Worm (Caenorhabditis elegans) whole organism, L1 larva: Measurements from ENCODE around the gene mtr-4.

Experiments used
- C04F5.9 ChIP-seq: sonication (generic microtip); optimal IDR thresholded peaks from 2 replicates; lab custom pipeline; 2016; ENCODE audit warnings: missing genetic modification characterization, missing compliant biosample characterization
- C34B4.2 ChIP-seq: sonication (generic microtip); optimal IDR thresholded peaks from 2 replicates; lab custom pipeline; 2017; ENCODE audit warnings: mild to moderate bottlenecking, missing genetic modification characterization, missing compliant biosample characterization
- alr-1 ChIP-seq: fragments of 200-800 bp; sonication (Bioruptor generic); optimal IDR thresholded peaks from 2 replicates; lab custom pipeline; 2018; ENCODE audit warnings: borderline replicate concordance, mild to moderate bottlenecking, missing genetic modification characterization, missing compliant biosample characterization
- blmp-1 ChIP-seq: fragments of 150-350 bp; optimal IDR thresholded peaks from 2 replicates; lab custom pipeline; 2014; ENCODE audit warnings: missing biosample characterization, missing genetic modification characterization
- ceh-8 ChIP-seq: fragments of 200-800 bp; sonication (Bioruptor generic); optimal IDR thresholded peaks from 2 replicates; lab custom pipeline; 2018; ENCODE audit warnings: mild to moderate bottlenecking, missing genetic modification characterization, moderate library complexity, missing compliant biosample characterization
- ceh-82 ChIP-seq, 3 experiments: fragments of 150-350 bp in 1 of 3; sonication (generic microtip) in 2 of 3; optimal IDR thresholded peaks; 2 replicates each; lab custom pipeline; 2014 to 2017; ENCODE audit warnings: missing biosample characterization in 3 of 3, missing genetic modification characterization in 3 of 3
- ceh-88 ChIP-seq: fragments of 200-800 bp; sonication (Bioruptor generic); IDR thresholded peaks from 2 replicates; pipeline ENCODE4 v1.3.6; 2022; ENCODE audit warnings: missing genetic modification characterization, missing compliant biosample characterization
- ces-1 ChIP-seq: fragments of 150-350 bp; optimal IDR thresholded peaks from 2 replicates; lab custom pipeline; 2014; ENCODE audit warnings: missing biosample characterization, missing genetic modification reagents, missing genetic modification characterization
- dsc-1 ChIP-seq: sonication (generic microtip); optimal IDR thresholded peaks from 2 replicates; lab custom pipeline; 2016; ENCODE audit warnings: mild to moderate bottlenecking, missing genetic modification characterization, missing compliant biosample characterization
- efl-1 ChIP-seq, 4 experiments: fragments of 150-350 bp; optimal IDR thresholded peaks in 3 of 4; peaks in 1 of 4; 1 replicate in 1 of 4; 2 replicates in 3 of 4; lab custom pipeline; 2014; ENCODE audit warnings: missing biosample characterization in 2 of 4, missing genetic modification characterization in 2 of 4, missing genetic modification reagents in 2 of 4
- efl-3 ChIP-seq: fragments of 200-800 bp; sonication (Bioruptor generic); optimal IDR thresholded peaks from 2 replicates; lab custom pipeline; 2018; ENCODE audit warnings: mild to moderate bottlenecking, missing genetic modification characterization, missing compliant biosample characterization
- egl-27 ChIP-seq, 2 experiments: fragments of 150-350 bp in 1 of 2; sonication (generic microtip); optimal IDR thresholded peaks; 3 replicates each; lab custom pipeline; 2017 to 2018; ENCODE audit warnings: missing biosample characterization in 2 of 2, missing genetic modification characterization in 2 of 2, missing genetic modification reagents in 2 of 2
- elt-2 ChIP-seq: sonication (generic microtip); optimal IDR thresholded peaks from 2 replicates; lab custom pipeline; 2016; ENCODE audit warnings: missing genetic modification characterization, mild to moderate bottlenecking, inconsistent platforms, missing compliant biosample characterization, missing genetic modification reagents
- ets-5 ChIP-seq: fragments of 200-800 bp; sonication (Bioruptor generic); IDR thresholded peaks from 2 replicates; pipeline ENCODE4 v1.3.6; 2022; ENCODE audit warnings: missing genetic modification characterization, missing compliant biosample characterization
- fkh-10 ChIP-seq: sonication (generic microtip); optimal IDR thresholded peaks from 2 replicates; lab custom pipeline; 2017; ENCODE audit warnings: missing biosample characterization, missing genetic modification reagents, missing genetic modification characterization
- fkh-8 ChIP-seq: sonication (generic microtip); optimal IDR thresholded peaks from 2 replicates; lab custom pipeline; 2016; ENCODE audit warnings: mild to moderate bottlenecking, missing genetic modification characterization, missing compliant biosample characterization
- grh-1 ChIP-seq: fragments of 200-800 bp; sonication (Bioruptor generic); IDR thresholded peaks from 2 replicates; pipeline ENCODE4 v1.3.6; 2022; ENCODE audit warnings: missing genetic modification reagents, missing genetic modification characterization, missing compliant biosample characterization
- hlh-4 ChIP-seq: sonication (generic microtip); optimal IDR thresholded peaks from 2 replicates; lab custom pipeline; 2016; ENCODE audit warnings: mild to moderate bottlenecking, missing genetic modification characterization, missing compliant biosample characterization
- hpl-2 ChIP-seq: fragments of 150-350 bp; optimal IDR thresholded peaks from 2 replicates; lab custom pipeline; 2014; ENCODE audit warnings: missing biosample characterization, missing genetic modification reagents, missing genetic modification characterization
- irx-1 ChIP-seq: sonication (generic microtip); optimal IDR thresholded peaks from 2 replicates; lab custom pipeline; 2016; ENCODE audit warnings: missing genetic modification characterization, missing compliant biosample characterization
- isw-1 ChIP-seq: fragments of 200-800 bp; sonication (Bioruptor generic); IDR thresholded peaks from 2 replicates; pipeline ENCODE4 v1.3.6; 2022; ENCODE audit warnings: missing genetic modification characterization, missing compliant biosample characterization
- lin-14 ChIP-seq: fragments of 200-800 bp; sonication (Bioruptor generic); optimal IDR thresholded peaks from 2 replicates; lab custom pipeline; 2018; ENCODE audit warnings: mild to moderate bottlenecking, missing genetic modification characterization, moderate library complexity, missing compliant biosample characterization
- lin-15B ChIP-seq: fragments of 150-350 bp; sonication (generic microtip); optimal IDR thresholded peaks from 3 replicates; lab custom pipeline; 2014; ENCODE audit warnings: missing biosample characterization, missing genetic modification characterization
- lin-35 ChIP-seq, 2 experiments: fragments of 150-350 bp; optimal IDR thresholded peaks; 2 replicates each; lab custom pipeline; 2014; ENCODE audit warnings: missing biosample characterization in 2 of 2, missing genetic modification characterization in 2 of 2, missing genetic modification reagents in 2 of 2
- lin-39 ChIP-seq: fragments of 150-350 bp; optimal IDR thresholded peaks from 2 replicates; lab custom pipeline; 2014; ENCODE audit warnings: missing biosample characterization, missing genetic modification reagents, missing genetic modification characterization
- lsy-2 ChIP-seq, 2 experiments: fragments of 150-350 bp; optimal IDR thresholded peaks; 2 replicates each; lab custom pipeline; 2014; ENCODE audit warnings: missing biosample characterization in 2 of 2, missing genetic modification characterization in 2 of 2
- mep-1 ChIP-seq: fragments of 150-350 bp; optimal IDR thresholded peaks from 2 replicates; lab custom pipeline; 2014; ENCODE audit warnings: missing biosample characterization, missing genetic modification characterization
- nhr-11 ChIP-seq: fragments of 150-350 bp; optimal IDR thresholded peaks from 2 replicates; lab custom pipeline; 2014; ENCODE audit warnings: missing biosample characterization, missing genetic modification characterization
- nhr-19 ChIP-seq: fragments of 200-800 bp; sonication (Bioruptor generic); conservative IDR thresholded peaks from 2 replicates; pipeline ENCODE4 v1.3.6; 2022; ENCODE audit warnings: missing genetic modification characterization, missing compliant biosample characterization
- nhr-28 ChIP-seq: fragments of 150-350 bp; optimal IDR thresholded peaks from 2 replicates; lab custom pipeline; 2014; ENCODE audit warnings: missing biosample characterization, missing genetic modification characterization
- nhr-47 ChIP-seq: sonication (generic microtip); optimal IDR thresholded peaks from 2 replicates; lab custom pipeline; 2016; ENCODE audit warnings: mild to moderate bottlenecking, missing genetic modification characterization, moderate library complexity, missing compliant biosample characterization
- nhr-71 ChIP-seq: sonication (generic microtip); optimal IDR thresholded peaks from 2 replicates; lab custom pipeline; 2016; ENCODE audit warnings: mild to moderate bottlenecking, missing genetic modification characterization, moderate library complexity, missing compliant biosample characterization
- nhr-76 ChIP-seq: sonication (generic microtip); optimal IDR thresholded peaks from 2 replicates; lab custom pipeline; 2017; ENCODE audit warnings: missing biosample characterization, missing genetic modification characterization
- nhr-77 ChIP-seq: fragments of 150-350 bp; optimal IDR thresholded peaks from 2 replicates; lab custom pipeline; 2014; ENCODE audit warnings: missing biosample characterization, missing genetic modification characterization
- nhr-85 ChIP-seq: sonication (generic microtip); peaks from one replicate; lab custom pipeline; 2016; ENCODE audit warnings: missing genetic modification characterization, inconsistent platforms, missing compliant biosample characterization
- rnt-1 ChIP-seq: sonication (generic microtip); optimal IDR thresholded peaks from 2 replicates; lab custom pipeline; 2016; ENCODE audit warnings: mild to moderate bottlenecking, missing genetic modification characterization, moderate library complexity, missing compliant biosample characterization
- skn-1 ChIP-seq: fragments of 150-350 bp; optimal IDR thresholded peaks from 2 replicates; lab custom pipeline; 2014; ENCODE audit warnings: missing biosample characterization, missing genetic modification characterization
- snpc-4 ChIP-seq: fragments of 150-350 bp; optimal IDR thresholded peaks from 2 replicates; lab custom pipeline; 2014; ENCODE audit warnings: missing biosample characterization, missing genetic modification characterization
- snu-23 ChIP-seq: sonication (generic microtip); optimal IDR thresholded peaks from 2 replicates; lab custom pipeline; 2016; ENCODE audit warnings: missing genetic modification characterization, missing compliant biosample characterization
- sox-4 ChIP-seq: sonication (generic microtip); optimal IDR thresholded peaks from 2 replicates; lab custom pipeline; 2016; ENCODE audit warnings: missing genetic modification characterization, missing compliant biosample characterization
- sptf-1 ChIP-seq: fragments of 150-350 bp; optimal IDR thresholded peaks from 2 replicates; lab custom pipeline; 2014; ENCODE audit warnings: missing biosample characterization, missing genetic modification characterization
- sup-37 ChIP-seq: fragments of 200-800 bp; sonication (Bioruptor generic); optimal IDR thresholded peaks from 2 replicates; lab custom pipeline; 2018; ENCODE audit warnings: mild to moderate bottlenecking, missing genetic modification characterization, missing compliant biosample characterization
- tbx-2 ChIP-seq: sonication (generic microtip); optimal IDR thresholded peaks from 2 replicates; lab custom pipeline; 2016; ENCODE audit warnings: missing genetic modification characterization, missing compliant biosample characterization
- tlp-1 ChIP-seq: fragments of 150-350 bp; optimal IDR thresholded peaks from 2 replicates; lab custom pipeline; 2014; ENCODE audit warnings: missing biosample characterization, missing genetic modification characterization
- unc-62 ChIP-seq: fragments of 150-350 bp; optimal IDR thresholded peaks from 2 replicates; lab custom pipeline; 2014; ENCODE audit warnings: missing biosample characterization, missing genetic modification reagents, missing genetic modification characterization
- vab-15 ChIP-seq: sonication (generic microtip); optimal IDR thresholded peaks from 2 replicates; lab custom pipeline; 2017; ENCODE audit warnings: missing genotype, mild to moderate bottlenecking, missing genetic modification characterization, missing compliant biosample characterization
- zip-4 ChIP-seq: fragments of 200-800 bp; sonication (Bioruptor generic); optimal IDR thresholded peaks from 2 replicates; lab custom pipeline; 2018; ENCODE audit warnings: mild to moderate bottlenecking, missing genetic modification characterization, moderate library complexity, missing compliant biosample characterization
- ztf-11 ChIP-seq, 2 experiments: sonication (generic microtip); optimal IDR thresholded peaks; 2 replicates each; lab custom pipeline; 2016 to 2017; ENCODE audit warnings: missing genetic modification characterization in 2 of 2, missing biosample characterization in 1 of 2, missing compliant biosample characterization in 1 of 2
- ztf-4 ChIP-seq: fragments of 150-350 bp; optimal IDR thresholded peaks from 2 replicates; lab custom pipeline; 2014; ENCODE audit warnings: missing biosample characterization, missing genetic modification characterization

Gene mtr-4

ce11 chrIV:9784689-9785088 lies 40.8 kb upstream of the mtr-4 start, which contains the start of gene sre-4:
Gene sre-4 (minus strand): TSS chrIV:9784789.
- no peak for TF ChIP-seq nhr-77
- no peak for TF ChIP-seq nhr-76 (tag; lab: Kevin White, UChicago)
- peak; percentile 9 for TF ChIP-seq dsc-1 (tag; lab: Kevin White, UChicago)

ce11 chrIV:9789496-9789895 lies 36.0 kb upstream of the mtr-4 start, which contains the start of gene T13F2.4:
Gene T13F2.4 (plus strand): TSS chrIV:9789796.
- TF ChIP-seq lsy-2 (tag; optimal IDR thresholded peaks at IDR 0.05; lab: Kevin White, UChicago) (no peak), ztf-11 (tag; optimal IDR thresholded peaks at IDR 0.05; lab: Kevin White, UChicago) (no peak), tlp-1 (no peak), lin-15B (tag; lab: Kevin White, UChicago) (no peak), mep-1 (no peak), nhr-76 (tag; lab: Kevin White, UChicago) (no peak), efl-1 (optimal IDR thresholded peaks at IDR 0.05; lab: Kevin White, UChicago) (no peak), efl-1 (GFP tag; optimal IDR thresholded peaks at IDR 0.05 in 1 of 2; lab: Kevin White, UChicago) (no peak), sup-37 (GFP tag; lab: Kevin White, UChicago) (no peak), nhr-19 (GFP tag; lab: Robert Waterston, UW) (no peak), skn-1 (no peak), zip-4 (GFP tag; lab: Kevin White, UChicago) (no peak), nhr-11 (tag; lab: Kevin White, UChicago) (no peak), elt-2 (tag; lab: Kevin White, UChicago) (no peak), isw-1 (GFP tag; lab: Robert Waterston, UW) (no peak), lin-39 (tag; lab: Kevin White, UChicago) (no peak), lin-35 (GFP tag; optimal IDR thresholded peaks at IDR 0.05; lab: Kevin White, UChicago) (no peak), ets-5 (no peak), C34B4.2 (tag; lab: Kevin White, UChicago) (no peak), sox-4 (tag; lab: Kevin White, UChicago) (no peak), nhr-28 (tag; lab: Kevin White, UChicago) (no peak)

- no peak for TF ChIP-seq skn-1
- no peak for TF ChIP-seq egl-27 (tag; optimal IDR thresholded peaks at IDR 0.05; lab: Kevin White, UChicago)
- TF ChIP-seq tlp-1, result no peak
- no peak for TF ChIP-seq grh-1 (GFP tag; lab: Robert Waterston, UW)
- TF ChIP-seq tbx-2, result peak; percentile 15
- TF ChIP-seq sptf-1 (tag; lab: Kevin White, UChicago), result no peak
- no peak for TF ChIP-seq nhr-11 (tag; lab: Kevin White, UChicago)
- no peak for TF ChIP-seq unc-62 (GFP tag; lab: Kevin White, UChicago)
- peak; percentile 34 for TF ChIP-seq efl-3
- no peak for TF ChIP-seq hpl-2
- no peak for TF ChIP-seq ceh-88 (GFP tag; lab: Robert Waterston, UW)
- no peak for TF ChIP-seq elt-2 (tag; lab: Kevin White, UChicago)
- no peak for TF ChIP-seq alr-1
- TF ChIP-seq mep-1, result no peak
- no peak for TF ChIP-seq ztf-4 (tag; lab: Kevin White, UChicago)
- no peak for TF ChIP-seq nhr-28 (tag; lab: Kevin White, UChicago)
- TF ChIP-seq snu-23 (GFP tag; lab: Kevin White, UChicago), result peak; percentile 22
- TF ChIP-seq nhr-47 (tag; lab: Kevin White, UChicago), result no peak
- TF ChIP-seq rnt-1 (tag; lab: Kevin White, UChicago), result no peak
- TF ChIP-seq dsc-1 (tag; lab: Kevin White, UChicago), result no peak
- peak; percentile 42 for TF ChIP-seq irx-1 (tag; lab: Kevin White, UChicago)
- TF ChIP-seq vab-15 (tag; lab: Kevin White, UChicago), result peak; percentile 66
- no peak for TF ChIP-seq C04F5.9 (tag; lab: Kevin White, UChicago)
- no peak for TF ChIP-seq snpc-4 (tag; lab: Kevin White, UChicago)
- no peak for TF ChIP-seq fkh-8 (tag; lab: Kevin White, UChicago)
- no peak for TF ChIP-seq sox-4 (tag; lab: Kevin White, UChicago)
- TF ChIP-seq nhr-71 (tag; lab: Kevin White, UChicago), result peak; percentile 39
- no peak for TF ChIP-seq fkh-10
- peak; percentile 86 for TF ChIP-seq nhr-85 (tag; lab: Kevin White, UChicago)
- TF ChIP-seq hlh-4 (tag; lab: Kevin White, UChicago), result no peak
- TF ChIP-seq ceh-8 (GFP tag; lab: Kevin White, UChicago), result no peak
- peak; percentile 17 for TF ChIP-seq blmp-1 (tag; lab: Kevin White, UChicago)
- TF ChIP-seq ceh-82 (tag; optimal IDR thresholded peaks at IDR 0.05; lab: Kevin White, UChicago), result no peak
- no peak for TF ChIP-seq lin-14 (GFP tag; lab: Kevin White, UChicago)
- TF ChIP-seq ces-1 (GFP tag; lab: Kevin White, UChicago), result no peak
Measured at ce11 chrIV:9790708-9791107, 34.8 kb upstream of the mtr-4 start.
